Worm (Caenorhabditis elegans): ENCODE data around the gene col-95.

Gene col-95

DNA sequence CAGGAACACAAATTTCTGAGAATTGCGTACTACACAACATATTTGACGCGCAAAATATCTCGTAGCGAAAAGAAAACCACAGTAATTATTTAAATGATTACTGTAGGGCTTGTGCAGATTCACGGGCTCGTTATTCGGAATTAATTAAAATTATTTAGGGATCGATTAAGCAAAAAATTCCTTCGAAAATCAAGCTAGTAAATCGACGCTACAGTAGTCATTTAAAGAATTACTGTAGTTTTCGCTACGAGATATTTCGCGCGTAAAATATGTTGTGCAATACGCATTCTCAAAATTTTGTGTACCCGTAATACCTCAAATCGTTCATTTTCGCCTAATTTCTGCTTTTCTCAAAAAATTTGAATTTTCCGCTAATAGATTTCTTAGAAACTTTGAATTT, 47.0 kb downstream of the col-95 start:
- no peak for TF ChIP-seq ama-1 (optimal IDR thresholded peaks at IDR 0.05)
- TF ChIP-seq nhr-237 (tag; optimal IDR thresholded peaks at IDR 0.05) = no peak
- no peak for TF ChIP-seq eor-1 (tag; optimal IDR thresholded peaks at IDR 0.05)
- no peak for TF ChIP-seq aly-2 (tag; optimal IDR thresholded peaks at IDR 0.05)
- TF ChIP-seq R02D3.7 (tag; optimal IDR thresholded peaks at IDR 0.05) = no peak
- TF ChIP-seq zag-1 (tag; optimal IDR thresholded peaks at IDR 0.05) = no peak
- no peak for TF ChIP-seq lsy-12 (tag; optimal IDR thresholded peaks at IDR 0.05)
- no peak for TF ChIP-seq nhr-11 (tag; optimal IDR thresholded peaks at IDR 0.05)
- no peak for TF ChIP-seq ceh-28 (tag; optimal IDR thresholded peaks at IDR 0.05)
- no peak for TF ChIP-seq ceh-16 (tag; optimal IDR thresholded peaks at IDR 0.05)
- no peak for TF ChIP-seq egl-5 (tag; optimal IDR thresholded peaks at IDR 0.05)

Data from whole organism, L3 larva.